Fruit fly (Drosophila melanogaster) whole organism, prepupa: ENCODE data around the gene CG10194.

Experiments used
- Blimp-1 ChIP-seq: fragments of 200-800 bp; sonication (Bioruptor generic); optimal IDR thresholded peaks from 3 replicates; lab custom pipeline; 2017; ENCODE audit warnings: missing biosample characterization, missing genetic modification characterization, mild to moderate bottlenecking, moderate library complexity, missing genetic modification reagents
- CG10631 ChIP-seq: fragments of 200-800 bp; sonication (Bioruptor generic); optimal IDR thresholded peaks from 2 replicates; lab custom pipeline; 2016; ENCODE audit warnings: missing biosample characterization, missing genetic modification characterization
- CG10669 ChIP-seq: fragments of 200-800 bp; sonication (Bioruptor generic); optimal IDR thresholded peaks from 3 replicates; lab custom pipeline; 2018; ENCODE audit warnings: missing biosample characterization, mild to moderate bottlenecking, missing genetic modification characterization, moderate library complexity
- CG11294 ChIP-seq: fragments of 200-800 bp; sonication (Bioruptor generic); IDR thresholded peaks from 2 replicates; pipeline ENCODE4 v1.3.6; 2022; ENCODE audit warnings: missing biosample characterization, missing genetic modification characterization
- CG11762 ChIP-seq: fragments of 200-800 bp; sonication (Bioruptor generic); optimal IDR thresholded peaks from 3 replicates; lab custom pipeline; 2016; ENCODE audit warnings: missing biosample characterization, missing genetic modification characterization; ENCODE audit not compliant: insufficient read depth
- CG11902 ChIP-seq: fragments of 200-800 bp; sonication (Bioruptor generic); optimal IDR thresholded peaks from 3 replicates; lab custom pipeline; 2016; ENCODE audit warnings: missing biosample characterization, missing genetic modification characterization
- CG15336 ChIP-seq: fragments of 200-800 bp; sonication (Bioruptor generic); IDR thresholded peaks from 2 replicates; pipeline ENCODE4 v1.3.6; 2022; ENCODE audit warnings: missing biosample characterization, missing genetic modification characterization
- CG1621 ChIP-seq: fragments of 200-800 bp; sonication (Bioruptor generic); optimal IDR thresholded peaks from 3 replicates; lab custom pipeline; 2018; ENCODE audit warnings: missing biosample characterization, mild to moderate bottlenecking, missing genetic modification characterization
- CG16779 ChIP-seq: fragments of 200-800 bp; sonication (Bioruptor generic); optimal IDR thresholded peaks from 3 replicates; lab custom pipeline; 2017; ENCODE audit warnings: missing biosample characterization, mild to moderate bottlenecking, missing genetic modification characterization
- CG31627 ChIP-seq: fragments of 200-800 bp; sonication (Bioruptor generic); optimal IDR thresholded peaks from 3 replicates; lab custom pipeline; 2016; ENCODE audit warnings: missing biosample characterization, missing genetic modification characterization
- CG32006 ChIP-seq: fragments of 200-800 bp; sonication (Bioruptor generic); optimal IDR thresholded peaks from 3 replicates; lab custom pipeline; 2017; ENCODE audit warnings: missing biosample characterization, mild to moderate bottlenecking, missing genetic modification characterization
- CG34406 ChIP-seq: fragments of 200-800 bp; sonication (Bioruptor generic); optimal IDR thresholded peaks from 3 replicates; lab custom pipeline; 2016; ENCODE audit warnings: missing biosample characterization, missing genetic modification characterization
- CG4318 ChIP-seq: fragments of 200-800 bp; sonication (Bioruptor generic); optimal IDR thresholded peaks from 3 replicates; lab custom pipeline; 2017; ENCODE audit warnings: missing biosample characterization, mild to moderate bottlenecking, missing genetic modification characterization
- CG6163 ChIP-seq: fragments of 200-800 bp; sonication (Bioruptor generic); IDR thresholded peaks from 3 replicates; pipeline ENCODE4 v1.3.6; 2022; ENCODE audit warnings: missing biosample characterization, missing genetic modification characterization
- CG6276 ChIP-seq: fragments of 200-800 bp; sonication (Bioruptor generic); optimal IDR thresholded peaks from 2 replicates; lab custom pipeline; 2017; ENCODE audit warnings: missing biosample characterization, mild to moderate bottlenecking, missing genetic modification characterization
- CG6854 ChIP-seq: fragments of 200-800 bp; sonication (Bioruptor generic); optimal IDR thresholded peaks from 2 replicates; lab custom pipeline; 2017; ENCODE audit warnings: missing biosample characterization, mild to moderate bottlenecking, missing genetic modification characterization
- CG7368 ChIP-seq: fragments of 200-800 bp; sonication (Bioruptor generic); optimal IDR thresholded peaks from 3 replicates; lab custom pipeline; 2016; ENCODE audit warnings: missing biosample characterization, missing genetic modification characterization
- CG8119 ChIP-seq: fragments of 200-800 bp; sonication (Bioruptor generic); IDR thresholded peaks from 3 replicates; pipeline ENCODE4 v1.3.6; 2022; ENCODE audit warnings: missing biosample characterization, missing genetic modification characterization
- CG8319 ChIP-seq: fragments of 200-800 bp; sonication (Bioruptor generic); optimal IDR thresholded peaks from 3 replicates; lab custom pipeline; 2016; ENCODE audit warnings: missing biosample characterization, missing genetic modification characterization
- CG8632 ChIP-seq: fragments of 200-800 bp; sonication (Bioruptor generic); optimal IDR thresholded peaks from 3 replicates; lab custom pipeline; 2016; ENCODE audit warnings: missing biosample characterization, missing genetic modification characterization
- Eip78C ChIP-seq: fragments of 200-800 bp; sonication (Bioruptor generic); peaks from one replicate; lab custom pipeline; 2016; ENCODE audit warnings: missing biosample characterization, missing genetic modification characterization
- Eip93F ChIP-seq: fragments of 200-800 bp; sonication (Bioruptor generic); optimal IDR thresholded peaks from 2 replicates; lab custom pipeline; 2016; ENCODE audit warnings: missing biosample characterization, mild to moderate bottlenecking, missing genetic modification characterization
- Ets21C ChIP-seq: fragments of 200-800 bp; sonication (Bioruptor generic); optimal IDR thresholded peaks from 3 replicates; lab custom pipeline; 2016; ENCODE audit warnings: missing biosample characterization, missing genetic modification characterization
- Ets96B ChIP-seq: fragments of 200-800 bp; optimal IDR thresholded peaks from 2 replicates; lab custom pipeline; 2019; ENCODE audit warnings: missing biosample characterization, mild to moderate bottlenecking, missing genetic modification characterization, moderate library complexity
- Gug ChIP-seq: fragments of 200-800 bp; sonication (Bioruptor generic); IDR thresholded peaks from 2 replicates; pipeline ENCODE4 v1.3.6; 2022; ENCODE audit warnings: missing biosample characterization, missing genetic modification characterization
- Hr38 ChIP-seq: sonication (Bioruptor generic); optimal IDR thresholded peaks from 2 replicates; lab custom pipeline; 2016; ENCODE audit warnings: missing biosample characterization, missing genetic modification characterization
- Hr39 ChIP-seq: fragments of 200-800 bp; sonication (Bioruptor generic); optimal IDR thresholded peaks from 2 replicates; lab custom pipeline; 2016; ENCODE audit warnings: missing biosample characterization, missing genetic modification characterization
- Hr4 ChIP-seq: fragments of 200-800 bp; sonication (Bioruptor generic); optimal IDR thresholded peaks from 3 replicates; lab custom pipeline; 2016; ENCODE audit warnings: missing biosample characterization, missing genetic modification characterization
- Met ChIP-seq: fragments of 200-800 bp; sonication (Bioruptor generic); optimal IDR thresholded peaks from 3 replicates; lab custom pipeline; 2016; ENCODE audit warnings: missing biosample characterization, missing genetic modification characterization
- OdsH ChIP-seq: fragments of 200-800 bp; sonication (Bioruptor generic); optimal IDR thresholded peaks from 3 replicates; lab custom pipeline; 2016; ENCODE audit warnings: missing biosample characterization, missing genetic modification characterization
- Smox ChIP-seq: fragments of 200-800 bp; sonication (Bioruptor generic); optimal IDR thresholded peaks from 3 replicates; lab custom pipeline; 2016; ENCODE audit warnings: missing biosample characterization, missing genetic modification characterization
- Sox14 ChIP-seq: fragments of 200-800 bp; sonication (Bioruptor generic); optimal IDR thresholded peaks from 3 replicates; lab custom pipeline; 2016; ENCODE audit warnings: missing biosample characterization, missing genetic modification characterization
- Sox15 ChIP-seq: fragments of 200-800 bp; sonication (Bioruptor generic); optimal IDR thresholded peaks from 3 replicates; lab custom pipeline; 2016; ENCODE audit warnings: missing biosample characterization, missing genetic modification characterization
- achi ChIP-seq: fragments of 200-800 bp; sonication (Bioruptor generic); optimal IDR thresholded peaks from 3 replicates; lab custom pipeline; 2016; ENCODE audit warnings: missing biosample characterization, missing genetic modification characterization
- acj6 ChIP-seq: fragments of 200-800 bp; sonication (Bioruptor generic); optimal IDR thresholded peaks from 3 replicates; lab custom pipeline; 2016; ENCODE audit warnings: missing biosample characterization, missing genetic modification characterization
- cyc ChIP-seq: fragments of 200-800 bp; sonication (Bioruptor generic); optimal IDR thresholded peaks from 3 replicates; lab custom pipeline; 2016; ENCODE audit warnings: missing biosample characterization, missing genetic modification characterization
- dac ChIP-seq: fragments of 200-800 bp; sonication (Bioruptor generic); optimal IDR thresholded peaks from 2 replicates; lab custom pipeline; 2017; ENCODE audit warnings: missing biosample characterization, mild to moderate bottlenecking, missing genetic modification characterization
- eg ChIP-seq: fragments of 200-800 bp; sonication (Bioruptor generic); IDR thresholded peaks from 3 replicates; pipeline ENCODE4 v1.3.6; 2022; ENCODE audit warnings: missing biosample characterization, missing genetic modification characterization
- esn ChIP-seq: fragments of 200-800 bp; sonication (Bioruptor generic); optimal IDR thresholded peaks from 2 replicates; lab custom pipeline; 2016; ENCODE audit warnings: missing biosample characterization, mild to moderate bottlenecking, missing genetic modification characterization, moderate library complexity
- fd59A ChIP-seq: fragments of 200-800 bp; sonication (Bioruptor generic); optimal IDR thresholded peaks from 2 replicates; lab custom pipeline; 2017; ENCODE audit warnings: missing biosample characterization, mild to moderate bottlenecking, missing genetic modification characterization, missing genetic modification reagents
- fkh ChIP-seq: fragments of 200-800 bp; sonication (Bioruptor generic); optimal IDR thresholded peaks from 3 replicates; lab custom pipeline; 2017; ENCODE audit warnings: missing biosample characterization, mild to moderate bottlenecking, missing genetic modification characterization, moderate library complexity
- lz ChIP-seq: fragments of 200-800 bp; sonication (Bioruptor generic); optimal IDR thresholded peaks from 3 replicates; lab custom pipeline; 2016; ENCODE audit warnings: missing biosample characterization, missing genetic modification characterization
- net ChIP-seq: fragments of 200-800 bp; sonication (Bioruptor generic); optimal IDR thresholded peaks from 3 replicates; lab custom pipeline; 2016; ENCODE audit warnings: missing biosample characterization, missing genetic modification characterization
- salr ChIP-seq, 2 experiments: fragments of 200-800 bp; sonication (Bioruptor generic); optimal IDR thresholded peaks; 3 replicates each; lab custom pipeline; 2016 to 2018; ENCODE audit warnings: missing biosample characterization in 2 of 2, missing genetic modification characterization in 2 of 2, mild to moderate bottlenecking in 1 of 2
- spab ChIP-seq: fragments of 200-800 bp; sonication (Bioruptor generic); optimal IDR thresholded peaks from 2 replicates; lab custom pipeline; 2017; ENCODE audit warnings: missing biosample characterization, mild to moderate bottlenecking, missing genetic modification characterization, missing genetic modification reagents
- ss ChIP-seq, 2 experiments: fragments of 200-800 bp; sonication (Bioruptor generic); optimal IDR thresholded peaks; 2 replicates in 1 of 2; 3 replicates in 1 of 2; lab custom pipeline; 2017 to 2018; ENCODE audit warnings: mild to moderate bottlenecking in 2 of 2, missing biosample characterization in 2 of 2, missing genetic modification characterization in 2 of 2, moderate library complexity in 1 of 2
- svp ChIP-seq: fragments of 200-800 bp; sonication (Bioruptor generic); peaks from one replicate; lab custom pipeline; 2016; ENCODE audit warnings: missing biosample characterization, missing genetic modification characterization
- vri ChIP-seq: fragments of 200-800 bp; sonication (Bioruptor generic); optimal IDR thresholded peaks from 3 replicates; lab custom pipeline; 2016; ENCODE audit warnings: missing biosample characterization, mild to moderate bottlenecking, missing genetic modification characterization

The CG10194 gene

DNA sequence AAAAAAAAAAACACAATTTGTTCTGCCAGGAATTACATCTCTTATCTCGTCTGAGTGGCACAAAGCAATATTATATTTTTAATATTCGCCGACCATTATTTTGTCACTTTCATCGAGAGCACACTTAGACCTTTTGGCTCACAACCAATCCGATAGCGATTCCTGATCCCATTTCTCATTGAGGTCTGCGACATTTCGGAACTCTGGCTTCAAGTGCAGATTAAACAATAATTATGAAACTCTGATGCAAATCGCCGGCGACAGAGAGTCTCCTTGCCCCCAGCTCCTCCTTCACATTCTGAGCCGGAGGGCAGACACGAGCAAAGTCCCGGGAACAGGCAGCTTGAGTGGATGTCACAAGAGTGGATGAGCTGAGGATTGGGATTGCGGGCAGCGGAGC lies 20.8 kb downstream of the CG10194 start:
- TF ChIP-seq vri = peak; percentile 34
- TF ChIP-seq OdsH (GFP tag; lab: Kevin White, UChicago) = no peak
- TF ChIP-seq svp (GFP tag; lab: Kevin White, UChicago) = peak; percentile 99
- TF ChIP-seq Hr39 (GFP tag; lab: Kevin White, UChicago) = no peak

DNA sequence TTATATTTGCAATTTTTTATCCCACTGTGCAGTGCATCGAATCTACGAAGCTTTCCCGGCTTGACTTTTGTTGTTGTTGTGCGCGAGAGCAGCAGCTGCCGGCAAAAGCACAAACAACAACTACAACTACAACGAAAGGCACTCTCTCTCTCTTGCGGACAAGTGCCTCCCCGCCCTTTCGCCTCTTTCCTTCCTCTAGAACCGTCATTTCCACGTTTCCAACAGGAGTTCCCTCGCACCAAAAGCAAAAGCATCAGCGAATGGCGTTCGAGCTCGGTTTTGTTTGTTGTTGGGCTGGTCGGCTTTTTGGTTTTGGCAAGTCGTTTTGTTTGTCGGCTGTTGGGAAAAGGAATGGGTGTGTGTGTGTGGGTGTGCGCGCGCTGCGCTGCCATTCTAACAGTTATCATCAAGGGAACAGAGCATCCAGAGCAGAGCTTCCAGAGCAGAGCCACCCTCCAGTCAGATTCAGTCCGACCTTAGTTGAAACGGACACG lies 26.0 kb downstream of the CG10194 start, which contains the start of gene tj:
Gene tj, plus strand, starts transcription at position 444 of the 494 bp plus-strand sequence.
- peak; percentile 60 for TF ChIP-seq svp (GFP tag; lab: Kevin White, UChicago)
- peak; percentile 12 for TF ChIP-seq Eip78C (GFP tag; lab: Kevin White, UChicago)
- 0 out of 3 replicates have a peak, but pooled peaks have one; percentile 22 for TF ChIP-seq CG6163 (GFP tag; lab: Robert Waterston, UW)
- TF ChIP-seq lz (GFP tag; lab: Kevin White, UChicago) = no peak
- TF ChIP-seq Hr39 (GFP tag; lab: Kevin White, UChicago) = no peak
- no peak for TF ChIP-seq fd59A (GFP tag; lab: Kevin White, UChicago)
- no peak for TF ChIP-seq CG1621 (tag; lab: Kevin White, UChicago)
- TF ChIP-seq Sox14 = no peak
- no peak for TF ChIP-seq Blimp-1 (GFP tag; lab: Kevin White, UChicago)

- TF ChIP-seq dac (GFP tag; lab: Kevin White, UChicago) = no peak
- TF ChIP-seq svp (GFP tag; lab: Kevin White, UChicago) = peak; percentile 48
- peak; percentile 9 for TF ChIP-seq Hr4 (GFP tag; lab: Kevin White, UChicago)
- no peak for TF ChIP-seq CG11902 (GFP tag; lab: Kevin White, UChicago)
- no peak for TF ChIP-seq Hr38 (GFP tag; lab: Kevin White, UChicago)
- TF ChIP-seq cyc (GFP tag; lab: Kevin White, UChicago) = no peak
- TF ChIP-seq CG4318 (GFP tag; lab: Kevin White, UChicago) = peak; percentile 58
- TF ChIP-seq esn (GFP tag; lab: Kevin White, UChicago) = no peak
- no peak for TF ChIP-seq net (GFP tag; lab: Kevin White, UChicago)
- no peak for TF ChIP-seq CG11762 (GFP tag; lab: Kevin White, UChicago)
- peak; percentile 0 for TF ChIP-seq spab
- TF ChIP-seq CG10631 = peak; percentile 24
- TF ChIP-seq Met (GFP tag; lab: Kevin White, UChicago) = no peak
- peak; percentile 52 for TF ChIP-seq CG6276 (GFP tag; lab: Kevin White, UChicago)
- TF ChIP-seq acj6 (GFP tag; lab: Kevin White, UChicago) = no peak
- TF ChIP-seq Ets96B = no peak
- no peak for TF ChIP-seq achi (GFP tag; lab: Kevin White, UChicago)
- no peak for TF ChIP-seq CG16779 (tag; lab: Kevin White, UChicago)
- no peak for TF ChIP-seq eg (GFP tag; lab: Robert Waterston, UW)
- TF ChIP-seq CG32006 (GFP tag; lab: Kevin White, UChicago) = peak; percentile 75
- TF ChIP-seq Sox15 (GFP tag; lab: Kevin White, UChicago) = no peak
- TF ChIP-seq Smox (GFP tag; lab: Kevin White, UChicago) = no peak
- no peak for TF ChIP-seq Eip93F
- TF ChIP-seq Ets21C = no peak
- TF ChIP-seq CG11294 (GFP tag; lab: Robert Waterston, UW) = no peak
- TF ChIP-seq CG31627 (GFP tag; lab: Kevin White, UChicago) = no peak
- TF ChIP-seq CG10669 (GFP tag; lab: Kevin White, UChicago) = no peak
- peak in 1 of 2 experiments; percentile 36 for TF ChIP-seq salr (GFP tag; optimal IDR thresholded peaks at IDR 0.05; lab: Kevin White, UChicago)
- TF ChIP-seq Hr39 (GFP tag; lab: Kevin White, UChicago) = no peak
- no peak for TF ChIP-seq CG6854 (GFP tag; lab: Kevin White, UChicago)
- no peak for TF ChIP-seq ss (GFP tag; optimal IDR thresholded peaks at IDR 0.05; lab: Kevin White, UChicago)
- TF ChIP-seq CG8119 = no peak
- no peak for TF ChIP-seq CG8632
- no peak for TF ChIP-seq CG15336 (GFP tag; lab: Robert Waterston, UW)
- TF ChIP-seq Blimp-1 (GFP tag; lab: Kevin White, UChicago) = no peak
- TF ChIP-seq CG7368 (GFP tag; lab: Kevin White, UChicago) = no peak
- no peak for TF ChIP-seq fkh (GFP tag; lab: Kevin White, UChicago)
- peak; percentile 0 for TF ChIP-seq Sox14
- no peak for TF ChIP-seq fd59A (GFP tag; lab: Kevin White, UChicago)
- TF ChIP-seq Gug (GFP tag; lab: Robert Waterston, UW) = no peak
- TF ChIP-seq CG34406 = no peak
- TF ChIP-seq CG8319 = no peak
Observed at dm6 chr2L:19463405-19463804, 26.5 kb downstream of the CG10194 start.
